Worm (Caenorhabditis elegans) whole organism, L2 larva: ENCODE results near the gene ech-2.
A peak's percentile ranks its signal among the peaks of the same experiment; 100 is the strongest.

Experiments
- C34F6.9 ChIP-seq: fragments of 150-350 bp; optimal IDR thresholded peaks from 2 replicates; lab custom pipeline; 2014; ENCODE audit warnings: missing biosample characterization, missing genetic modification characterization
- ZK546.5 ChIP-seq: sonication (generic microtip); optimal IDR thresholded peaks from 2 replicates; lab custom pipeline; 2017; ENCODE audit warnings: missing biosample characterization, missing genetic modification characterization
- ama-1 ChIP-seq: fragments of 150-350 bp; optimal IDR thresholded peaks from 2 replicates; lab custom pipeline; 2018; ENCODE audit warnings: inconsistent platforms
- blmp-1 ChIP-seq: sonication (generic microtip); optimal IDR thresholded peaks from 2 replicates; lab custom pipeline; 2017; ENCODE audit warnings: missing genetic modification characterization, mild to moderate bottlenecking, missing compliant biosample characterization, antibody characterized with exemption, moderate library complexity; ENCODE audit not compliant: insufficient read depth
- ceh-16 ChIP-seq: fragments of 150-350 bp; optimal IDR thresholded peaks from 2 replicates; lab custom pipeline; 2014; ENCODE audit warnings: missing biosample characterization, missing genetic modification characterization
- crh-2 ChIP-seq: sonication (generic microtip); optimal IDR thresholded peaks from 2 replicates; lab custom pipeline; 2017; ENCODE audit warnings: missing biosample characterization, missing genetic modification characterization
- egl-27 ChIP-seq: sonication (generic microtip); optimal IDR thresholded peaks from 3 replicates; lab custom pipeline; 2017; ENCODE audit warnings: missing biosample characterization, missing genetic modification reagents, missing genetic modification characterization
- elt-1 ChIP-seq: fragments of 150-350 bp; optimal IDR thresholded peaks from 2 replicates; lab custom pipeline; 2014; ENCODE audit warnings: missing biosample characterization, missing genetic modification characterization
- elt-3 ChIP-seq: sonication (generic microtip); optimal IDR thresholded peaks from 2 replicates; lab custom pipeline; 2017; ENCODE audit warnings: missing biosample characterization, missing genetic modification characterization
- fos-1 ChIP-seq: fragments of 150-350 bp; optimal IDR thresholded peaks from 2 replicates; lab custom pipeline; 2014; ENCODE audit warnings: missing biosample characterization, missing genetic modification characterization
- gmeb-1 ChIP-seq: fragments of 150-350 bp; optimal IDR thresholded peaks from 2 replicates; lab custom pipeline; 2014; ENCODE audit warnings: missing biosample characterization, missing genetic modification characterization
- lin-11 ChIP-seq: fragments of 150-350 bp; sonication (generic microtip); optimal IDR thresholded peaks from 2 replicates; lab custom pipeline; 2014; ENCODE audit warnings: missing biosample characterization, missing genetic modification characterization, inconsistent platforms, mixed read lengths
- lsy-2 ChIP-seq, 2 experiments: fragments of 150-350 bp in 1 of 2; sonication (generic microtip) in 1 of 2; optimal IDR thresholded peaks; 2 replicates each; lab custom pipeline; 2014 to 2017; ENCODE audit warnings: missing biosample characterization in 2 of 2, missing genetic modification characterization in 2 of 2
- mbf-1 ChIP-seq: sonication (generic microtip); optimal IDR thresholded peaks from 2 replicates; lab custom pipeline; 2017; ENCODE audit warnings: missing biosample characterization, missing genetic modification characterization
- mdl-1 ChIP-seq, 2 experiments: fragments of 150-350 bp in 1 of 2; sonication (generic microtip) in 1 of 2; optimal IDR thresholded peaks; 2 replicates each; lab custom pipeline; 2017; ENCODE audit warnings: missing biosample characterization in 2 of 2, missing genetic modification characterization in 2 of 2
- nhr-11 ChIP-seq: fragments of 150-350 bp; optimal IDR thresholded peaks from 2 replicates; lab custom pipeline; 2014; ENCODE audit warnings: missing biosample characterization, missing genetic modification characterization
- nhr-12 ChIP-seq: fragments of 150-350 bp; optimal IDR thresholded peaks from 2 replicates; lab custom pipeline; 2014; ENCODE audit warnings: missing biosample characterization, missing genetic modification characterization
- nhr-21 ChIP-seq: fragments of 150-350 bp; optimal IDR thresholded peaks from 2 replicates; lab custom pipeline; 2014; ENCODE audit warnings: missing biosample characterization, missing genetic modification characterization
- nhr-237 ChIP-seq: fragments of 150-350 bp; optimal IDR thresholded peaks from 2 replicates; lab custom pipeline; 2014; ENCODE audit warnings: missing biosample characterization, missing genetic modification characterization
- nhr-25 ChIP-seq: fragments of 150-350 bp; sonication (generic microtip); optimal IDR thresholded peaks from 3 replicates; lab custom pipeline; 2014; ENCODE audit warnings: missing biosample characterization, missing genetic modification characterization
- nhr-6 ChIP-seq: fragments of 150-350 bp; optimal IDR thresholded peaks from 2 replicates; lab custom pipeline; 2014; ENCODE audit warnings: missing biosample characterization, missing genetic modification characterization
- nhr-77 ChIP-seq: fragments of 150-350 bp; optimal IDR thresholded peaks from 2 replicates; lab custom pipeline; 2014; ENCODE audit warnings: missing biosample characterization, missing genetic modification characterization
- peb-1 ChIP-seq: fragments of 150-350 bp; optimal IDR thresholded peaks from 2 replicates; lab custom pipeline; 2014; ENCODE audit warnings: missing biosample characterization, missing genetic modification characterization
- sem-4 ChIP-seq: fragments of 150-350 bp; optimal IDR thresholded peaks from 2 replicates; lab custom pipeline; 2014; ENCODE audit warnings: missing biosample characterization, missing genetic modification reagents, missing genetic modification characterization
- skn-1 ChIP-seq: sonication (generic microtip); optimal IDR thresholded peaks from 2 replicates; lab custom pipeline; 2017; ENCODE audit warnings: missing biosample characterization, missing genetic modification characterization
- sma-3 ChIP-seq: sonication (generic microtip); optimal IDR thresholded peaks from 2 replicates; lab custom pipeline; 2016; ENCODE audit warnings: missing genetic modification reagents, missing genetic modification characterization, missing compliant biosample characterization
- sma-9 ChIP-seq, 2 experiments: fragments of 150-350 bp in 1 of 2; sonication (generic microtip) in 1 of 2; optimal IDR thresholded peaks; 2 replicates each; lab custom pipeline; 2014 to 2016; ENCODE audit warnings: missing genetic modification characterization in 2 of 2, mild to moderate bottlenecking in 1 of 2, missing biosample characterization in 1 of 2, missing compliant biosample characterization in 1 of 2, missing genetic modification reagents in 1 of 2, moderate library complexity in 1 of 2
- snpc-4 ChIP-seq: fragments of 150-350 bp; optimal IDR thresholded peaks from 2 replicates; lab custom pipeline; 2014; ENCODE audit warnings: missing biosample characterization, missing genetic modification characterization
- unc-55 ChIP-seq: fragments of 150-350 bp; sonication (generic microtip); optimal IDR thresholded peaks from 3 replicates; lab custom pipeline; 2014; ENCODE audit warnings: missing biosample characterization, missing genetic modification reagents, missing genetic modification characterization
- ztf-1 ChIP-seq: fragments of 200-800 bp; sonication (Bioruptor generic); conservative IDR thresholded peaks from 2 replicates; pipeline ENCODE4 v1.3.6; 2022; ENCODE audit warnings: missing genetic modification characterization, missing compliant biosample characterization
- ztf-11 ChIP-seq: sonication (generic microtip); optimal IDR thresholded peaks from 2 replicates; lab custom pipeline; 2017; ENCODE audit warnings: missing biosample characterization, missing genetic modification characterization

Gene ech-2

DNA sequence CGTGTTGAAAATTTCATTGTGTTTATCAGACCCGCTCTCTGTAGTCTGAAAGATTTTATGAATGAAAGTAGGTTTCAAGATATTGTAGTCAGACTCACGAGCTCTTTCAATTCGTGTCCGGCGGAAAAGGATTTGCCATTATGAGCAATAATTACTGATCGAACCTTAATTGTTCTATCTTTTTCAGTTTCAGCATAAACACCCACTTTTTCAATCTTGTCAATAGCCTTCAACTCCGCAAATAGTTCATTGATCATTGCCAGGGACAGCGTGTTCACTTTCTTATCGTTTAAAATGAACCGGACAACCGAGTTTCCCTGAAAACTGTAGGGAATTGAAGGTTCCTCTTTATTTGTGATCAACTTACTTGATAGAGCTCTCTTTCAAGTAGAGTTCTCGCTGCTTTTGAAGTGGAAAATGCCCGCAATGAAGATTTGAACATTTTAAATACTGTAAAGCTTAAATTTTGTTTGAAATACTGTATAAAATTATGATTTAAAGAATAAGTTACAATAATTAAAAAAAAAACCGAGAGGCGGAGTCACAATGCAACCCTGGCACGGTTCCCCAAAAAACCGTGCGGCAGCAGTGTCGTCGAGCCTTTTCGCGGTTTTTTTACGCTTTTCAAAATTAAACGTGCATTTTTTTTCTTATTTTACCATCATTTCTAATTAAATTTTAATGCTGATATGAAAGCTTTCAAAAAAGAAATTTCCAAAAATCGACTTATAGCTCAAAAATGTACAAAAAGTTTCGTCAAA is at the start of gene ech-2:
ech-2 (minus strand) TSS at position 452 of the 761 bp plus-strand sequence.
- TF ChIP-seq lin-11 (tag; lab: Kevin White, UChicago) (no peak), C34F6.9 (tag; lab: Kevin White, UChicago) (peak; percentile 15), sem-4 (tag; lab: Kevin White, UChicago) (no peak), snpc-4 (tag; lab: Kevin White, UChicago) (peak; percentile 20), mdl-1 (tag; optimal IDR thresholded peaks at IDR 0.05; lab: Kevin White, UChicago) (no peak), ztf-11 (tag; lab: Kevin White, UChicago) (no peak), unc-55 (GFP tag; lab: Kevin White, UChicago) (peak; percentile 41), nhr-12 (tag; lab: Kevin White, UChicago) (no peak), ceh-16 (no peak), lsy-2 (tag; optimal IDR thresholded peaks at IDR 0.05; lab: Kevin White, UChicago) (peak in 1 of 2 experiments; percentile 37)
- TF ChIP-seq, all 48 proteins: peak for 4

- no peak for TF ChIP-seq mdl-1 (tag; optimal IDR thresholded peaks at IDR 0.05; lab: Kevin White, UChicago)
- no peak for TF ChIP-seq skn-1 (tag; lab: Kevin White, UChicago)
- peak; percentile 6 for TF ChIP-seq sma-9 (GFP tag; optimal IDR thresholded peaks at IDR 0.05; lab: Kevin White, UChicago)
- no peak for TF ChIP-seq sma-9 (tag; optimal IDR thresholded peaks at IDR 0.05; lab: Kevin White, UChicago)
- TF ChIP-seq mbf-1 (tag; lab: Kevin White, UChicago), result no peak
- TF ChIP-seq elt-3 (tag; lab: Kevin White, UChicago), result no peak
- no peak for TF ChIP-seq gmeb-1
- TF ChIP-seq peb-1, result no peak
- no peak for TF ChIP-seq blmp-1 (tag; lab: Kevin White, UChicago)
- TF ChIP-seq ceh-16, result peak; percentile 58
- TF ChIP-seq ztf-1, result no peak
- no peak for TF ChIP-seq nhr-25 (tag; lab: Kevin White, UChicago)
- no peak for TF ChIP-seq nhr-237 (tag; lab: Kevin White, UChicago)
- no peak for TF ChIP-seq lin-11 (tag; lab: Kevin White, UChicago)
- TF ChIP-seq ama-1 (lab: Kevin White, UChicago), result no peak
- TF ChIP-seq elt-1 (tag; lab: Kevin White, UChicago), result peak; percentile 56
- TF ChIP-seq lsy-2 (tag; optimal IDR thresholded peaks at IDR 0.05; lab: Kevin White, UChicago), result no peak
- TF ChIP-seq ZK546.5 (tag; lab: Kevin White, UChicago), result no peak
- no peak for TF ChIP-seq crh-2 (tag; lab: Kevin White, UChicago)
Measured at ce11 chrIV:11903676-11904075, 47.5 kb upstream of the ech-2 start.

DNA sequence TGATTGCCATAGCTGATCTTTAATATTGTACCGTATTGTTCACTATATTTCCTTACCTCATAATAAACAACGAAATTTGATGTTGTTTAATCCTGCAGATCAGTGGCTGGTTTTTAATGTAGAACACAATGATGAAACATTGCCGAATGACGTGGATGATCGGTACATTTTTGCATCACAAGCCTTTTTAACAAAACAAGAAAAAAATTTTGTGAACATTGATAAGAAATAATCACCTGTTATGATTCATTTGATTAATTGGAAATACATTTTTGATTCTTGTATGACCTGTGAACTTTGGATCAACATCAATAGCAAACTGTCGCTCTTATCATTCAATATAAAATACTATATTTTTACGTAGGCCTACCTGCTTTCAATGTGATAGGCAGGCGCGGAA is 46.7 kb upstream of the ech-2 start:
- no peak for TF ChIP-seq peb-1
- TF ChIP-seq nhr-25 (tag; lab: Kevin White, UChicago), result peak; percentile 3

DNA sequence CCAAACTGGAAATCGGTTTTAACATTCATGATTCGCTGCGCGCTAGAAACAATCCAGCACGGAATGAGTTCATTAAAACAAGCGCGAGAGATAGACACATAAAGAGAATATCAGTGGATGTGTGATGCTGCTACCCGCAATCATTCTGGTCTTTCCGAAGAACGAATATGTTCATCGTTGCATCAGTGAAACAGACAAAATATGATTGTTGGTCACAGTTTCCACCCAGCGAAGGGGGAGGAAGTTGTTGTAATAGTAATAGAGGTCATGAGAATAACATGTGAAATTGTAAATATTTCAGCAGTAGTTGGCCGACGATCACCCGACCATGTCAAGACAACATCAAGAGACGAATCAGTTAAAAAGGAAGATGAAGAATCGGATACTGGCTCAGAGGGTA is 45.1 kb upstream of the ech-2 start:
- peak; percentile 27 for TF ChIP-seq blmp-1 (tag; lab: Kevin White, UChicago)
- no peak for TF ChIP-seq nhr-6 (tag; lab: Kevin White, UChicago)
- TF ChIP-seq nhr-25 (tag; lab: Kevin White, UChicago), result peak; percentile 51
- TF ChIP-seq egl-27, result peak; percentile 10
- peak; percentile 12 for TF ChIP-seq sma-3
- TF ChIP-seq sma-9 (GFP tag; optimal IDR thresholded peaks at IDR 0.05; lab: Kevin White, UChicago), result peak; percentile 53
- TF ChIP-seq sma-9 (tag; optimal IDR thresholded peaks at IDR 0.05; lab: Kevin White, UChicago), result no peak
- TF ChIP-seq, all 48 proteins: peak for 5

DNA sequence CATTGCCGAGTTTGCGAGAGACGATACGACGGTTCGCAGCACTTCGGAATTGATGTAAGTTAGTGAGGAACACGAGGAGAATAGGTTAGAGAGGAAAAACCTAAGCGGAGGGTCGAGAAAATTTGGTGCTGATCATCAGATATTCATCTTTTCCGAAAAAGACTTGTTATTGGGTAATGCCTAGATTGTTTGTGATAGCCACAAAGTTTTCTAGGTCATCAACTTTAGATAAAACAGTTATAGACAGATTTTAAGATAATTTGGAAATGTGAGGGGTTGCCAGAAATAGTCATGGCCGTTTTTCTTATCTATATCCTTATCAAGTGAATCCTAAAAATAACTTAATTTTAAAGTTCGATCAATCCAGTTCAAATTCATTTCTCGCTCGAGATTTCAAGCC is 44.2 kb upstream of the ech-2 start:
- TF ChIP-seq elt-1 (tag; lab: Kevin White, UChicago) (peak; percentile 90), nhr-11 (tag; lab: Kevin White, UChicago) (no peak), sma-9 (GFP tag; optimal IDR thresholded peaks at IDR 0.05; lab: Kevin White, UChicago) (peak; percentile 70), sma-9 (tag; optimal IDR thresholded peaks at IDR 0.05; lab: Kevin White, UChicago) (no peak)
- TF ChIP-seq, all 48 proteins: peak for 2

- peak; percentile 31 for TF ChIP-seq egl-27
- no peak for TF ChIP-seq nhr-77 (tag; lab: Kevin White, UChicago)
- peak; percentile 71 for TF ChIP-seq sma-3
- peak; percentile 69 for TF ChIP-seq nhr-21 (tag; lab: Kevin White, UChicago)
- peak; percentile 38 for TF ChIP-seq nhr-25 (tag; lab: Kevin White, UChicago)
- TF ChIP-seq lsy-2 (tag; optimal IDR thresholded peaks at IDR 0.05; lab: Kevin White, UChicago), result peak in 1 of 2 experiments; percentile 21
- TF ChIP-seq nhr-237 (tag; lab: Kevin White, UChicago), result no peak
- TF ChIP-seq blmp-1 (tag; lab: Kevin White, UChicago), result peak; percentile 20
- peak; percentile 36 for TF ChIP-seq sem-4 (tag; lab: Kevin White, UChicago)
- TF ChIP-seq sma-9 (GFP tag; optimal IDR thresholded peaks at IDR 0.05; lab: Kevin White, UChicago), result peak; percentile 76
- no peak for TF ChIP-seq sma-9 (tag; optimal IDR thresholded peaks at IDR 0.05; lab: Kevin White, UChicago)
- no peak for TF ChIP-seq ztf-1
- peak; percentile 21 for TF ChIP-seq fos-1
Measured at ce11 chrIV:11899358-11899757, 43.2 kb upstream of the ech-2 start, which contains the start of gene nhr-43. Gene nhr-43 (plus strand): TSS chrIV:11899590.
